Worm (Caenorhabditis elegans): Measurements from ENCODE around the gene txt-13.

txt-13 gene

DNA sequence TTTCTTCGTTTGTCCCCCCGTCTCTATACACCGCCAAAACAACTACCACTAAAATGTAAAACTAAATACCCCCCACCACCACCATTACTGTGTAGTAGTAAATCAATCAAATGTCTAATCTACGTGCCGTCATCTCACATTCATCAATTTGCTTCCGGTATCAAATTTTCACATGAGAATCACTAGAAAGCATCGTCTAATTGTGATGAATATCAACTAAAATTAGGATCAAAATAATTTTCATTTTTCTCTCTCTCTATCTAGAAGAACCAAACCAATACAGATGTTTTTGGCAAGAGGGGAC is 23.7 kb upstream of the txt-13 start:
- no peak for TF ChIP-seq fkh-10 (GFP tag; optimal IDR thresholded peaks at IDR 0.05)
- TF ChIP-seq hpl-2 (GFP tag; optimal IDR thresholded peaks at IDR 0.05), result no peak
- no peak for TF ChIP-seq mep-1 (tag; optimal IDR thresholded peaks at IDR 0.05)
- no peak for TF ChIP-seq hlh-17 (GFP tag; optimal IDR thresholded peaks at IDR 0.05; ENCODE audit: borderline replicate concordance)
- peak; percentile 19 for TF ChIP-seq zip-4 (GFP tag; optimal IDR thresholded peaks at IDR 0.05)
- peak in 1 of 2 experiments; percentile 8 for TF ChIP-seq ztf-11 (tag; optimal IDR thresholded peaks at IDR 0.05)
- no peak for TF ChIP-seq alr-1 (tag; optimal IDR thresholded peaks at IDR 0.05; ENCODE audit: borderline replicate concordance)
- TF ChIP-seq ama-1 (optimal IDR thresholded peaks at IDR 0.05), result peak; percentile 47
- peak; percentile 6 for TF ChIP-seq snu-23 (GFP tag; optimal IDR thresholded peaks at IDR 0.05)
- TF ChIP-seq blmp-1 (tag; optimal IDR thresholded peaks at IDR 0.05), result peak; percentile 21
- TF ChIP-seq sox-4 (tag; optimal IDR thresholded peaks at IDR 0.05), result no peak
- no peak for TF ChIP-seq xbp-1 (tag; optimal IDR thresholded peaks at IDR 0.05)
- peak; percentile 16 for TF ChIP-seq C16A3.4 (tag; optimal IDR thresholded peaks at IDR 0.05)
- peak; percentile 43 for TF ChIP-seq nhr-71 (tag; optimal IDR thresholded peaks at IDR 0.05)
- TF ChIP-seq aha-1 (tag; optimal IDR thresholded peaks at IDR 0.05), result no peak
- peak in 1 of 2 experiments; percentile 13 for TF ChIP-seq lsy-2 (tag; optimal IDR thresholded peaks at IDR 0.05)
- no peak for TF ChIP-seq pqm-1 (tag; optimal IDR thresholded peaks at IDR 0.05)
- TF ChIP-seq efl-1 (optimal IDR thresholded peaks at IDR 0.05), result no peak
- peak in 1 of 2 experiments; percentile 81 for TF ChIP-seq efl-1 (GFP tag; optimal IDR thresholded peaks at IDR 0.05 in 1 of 2)
- no peak for TF ChIP-seq Y116A8C.19 (tag; optimal IDR thresholded peaks at IDR 0.05; ENCODE audit: borderline replicate concordance)
- no peak for TF ChIP-seq nhr-90 (tag; optimal IDR thresholded peaks at IDR 0.05; ENCODE audit: poor library complexity)
- no peak for TF ChIP-seq nhr-84 (tag; optimal IDR thresholded peaks at IDR 0.05)
- TF ChIP-seq rnt-1 (tag; optimal IDR thresholded peaks at IDR 0.05), result peak; percentile 31

DNA sequence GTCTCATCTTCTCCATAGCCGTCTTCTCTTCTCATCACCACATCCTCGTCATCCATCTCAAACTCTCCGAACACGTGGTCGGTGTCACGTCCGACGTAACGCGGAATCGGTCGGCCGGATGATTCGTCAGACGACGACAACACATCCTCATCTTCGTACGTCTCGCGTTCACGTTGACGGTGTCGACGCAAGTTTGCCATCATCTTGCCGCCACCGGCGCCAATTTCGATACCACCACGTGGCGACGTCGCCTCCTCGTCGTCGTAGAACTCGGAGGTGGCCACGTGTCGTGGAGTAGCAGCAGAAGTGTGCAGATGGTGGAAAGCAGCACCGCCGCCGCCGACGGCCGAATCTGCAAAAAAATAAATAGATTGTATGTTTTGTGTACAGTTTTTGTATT is 23.1 kb upstream of the txt-13 start:
- TF ChIP-seq nhr-85 (tag), result peak; percentile 67
- no peak for TF ChIP-seq fkh-8 (tag; optimal IDR thresholded peaks at IDR 0.05)
- TF ChIP-seq ets-5 (GFP tag; IDR thresholded peaks at IDR 0.05), result 0 out of 2 replicates have a peak, but pooled peaks have one; percentile 44
- peak; percentile 33; the same call in 1 of the 2 replicates for TF ChIP-seq grh-1 (GFP tag; IDR thresholded peaks at IDR 0.05)
- peak in 1 of 2 experiments; percentile 3 for TF ChIP-seq lin-35 (GFP tag; optimal IDR thresholded peaks at IDR 0.05)

DNA sequence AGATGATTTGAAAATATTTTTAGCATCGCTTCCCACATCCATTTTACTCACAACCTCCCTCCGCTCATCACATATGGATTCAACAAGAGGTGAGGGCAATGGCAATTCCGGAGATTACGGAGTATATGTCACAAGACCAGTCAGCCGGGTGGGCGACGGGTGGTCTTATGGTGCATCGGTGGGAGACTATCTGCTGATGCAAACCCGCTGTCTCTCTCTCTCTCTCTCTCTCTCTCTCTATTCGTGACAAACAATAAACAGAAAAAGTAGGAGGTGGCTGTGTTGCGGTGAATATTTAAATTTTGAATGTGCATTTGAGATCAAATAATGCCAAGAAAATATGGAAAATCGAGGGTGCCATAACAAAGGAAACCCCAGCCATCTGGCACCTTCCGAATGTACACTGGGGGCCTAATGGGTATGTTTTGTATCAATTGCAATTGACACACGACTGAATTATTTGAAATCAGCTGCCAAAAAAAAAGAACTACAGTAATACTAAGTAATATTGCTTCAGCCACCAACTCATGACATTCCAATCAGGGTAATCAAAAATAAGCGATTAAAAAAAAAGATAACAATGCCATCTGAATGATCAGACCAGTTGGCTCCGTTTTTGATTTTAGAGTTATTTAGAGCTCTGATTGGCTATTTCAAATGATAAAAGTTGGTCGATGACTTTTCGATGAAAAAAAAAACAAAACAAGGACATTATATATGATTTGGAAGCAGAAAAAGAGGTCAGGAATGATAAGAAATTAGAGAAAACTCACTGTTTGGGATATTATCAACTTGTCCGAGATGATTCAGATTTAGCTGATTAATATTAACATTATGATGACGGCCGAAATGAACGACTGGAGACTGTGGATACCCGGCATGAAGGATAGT is 22.4 kb upstream of the txt-13 start:
- TF ChIP-seq nhr-20 (tag; optimal IDR thresholded peaks at IDR 0.05) (peak; percentile 30), efl-1 (optimal IDR thresholded peaks at IDR 0.05) (no peak), efl-1 (GFP tag; optimal IDR thresholded peaks at IDR 0.05 in 1 of 2) (peak in 1 of 2 experiments; percentile 94), dpl-1 (GFP tag; optimal IDR thresholded peaks at IDR 0.05) (peak in 1 of 3 experiments; percentile 15), ceh-82 (tag; optimal IDR thresholded peaks at IDR 0.05) (no peak), pag-3 (tag; optimal IDR thresholded peaks at IDR 0.05; ENCODE audit: borderline replicate concordance, insufficient read depth) (no peak), blmp-1 (tag; optimal IDR thresholded peaks at IDR 0.05) (peak; percentile 26), efl-3 (GFP tag; optimal IDR thresholded peaks at IDR 0.05) (no peak), ceh-90 (tag; optimal IDR thresholded peaks at IDR 0.05) (no peak), mdl-1 (tag; optimal IDR thresholded peaks at IDR 0.05) (peak in 1 of 2 experiments; percentile 28), hlh-4 (tag; optimal IDR thresholded peaks at IDR 0.05) (no peak), vab-15 (tag; optimal IDR thresholded peaks at IDR 0.05) (no peak), grh-1 (GFP tag; IDR thresholded peaks at IDR 0.05) (no peak; the same call in 1 of the 2 replicates), fkh-10 (GFP tag; optimal IDR thresholded peaks at IDR 0.05) (no peak), sup-37 (GFP tag; optimal IDR thresholded peaks at IDR 0.05) (no peak), ceh-88 (GFP tag; IDR thresholded peaks at IDR 0.05) (peak; percentile 62; the same call in 1 of the 2 replicates), snpc-4 (tag; optimal IDR thresholded peaks at IDR 0.05) (no peak), lir-3 (tag; optimal IDR thresholded peaks at IDR 0.05; ENCODE audit: poor library complexity) (no peak), unc-86 (tag; optimal IDR thresholded peaks at IDR 0.05) (peak; percentile 60), lin-35 (GFP tag; optimal IDR thresholded peaks at IDR 0.05) (peak; percentile 33 to 51), pax-3 (tag; optimal IDR thresholded peaks at IDR 0.05) (peak; percentile 22), isw-1 (GFP tag; IDR thresholded peaks at IDR 0.05) (no peak), lin-39 (tag; optimal IDR thresholded peaks at IDR 0.05) (no peak), zip-4 (GFP tag; optimal IDR thresholded peaks at IDR 0.05) (no peak), nhr-28 (tag; optimal IDR thresholded peaks at IDR 0.05) (no peak), nhr-47 (tag; optimal IDR thresholded peaks at IDR 0.05) (no peak), pqm-1 (tag; optimal IDR thresholded peaks at IDR 0.05) (no peak), nhr-71 (tag; optimal IDR thresholded peaks at IDR 0.05) (peak; percentile 60)
